Worm (Caenorhabditis elegans): ENCODE results near the gene T17H7.7.

ce11 chrIII:757981-758380 lies at the start of gene T17H7.7:
- TF ChIP-seq ama-1 (optimal IDR thresholded peaks at IDR 0.05) (no peak), sea-1 (GFP tag; conservative IDR thresholded peaks at IDR 0.05) (no peak), ets-7 (tag; optimal IDR thresholded peaks at IDR 0.05) (no peak)
